Fruit fly (Drosophila melanogaster) whole organism, embryonic: ENCODE data around the gene Stat92E.

Source experiments
- Adf1 ChIP-seq: fragments of 200-800 bp; sonication (Bioruptor generic); IDR thresholded peaks from 2 replicates; pipeline ENCODE4 v1.3.6; 2022; ENCODE audit warnings: missing biosample characterization, missing genetic modification characterization
- BEAF-32 ChIP-seq: fragments of 200-800 bp; sonication (Bioruptor generic); optimal IDR thresholded peaks from 3 replicates; lab custom pipeline; 2017; ENCODE audit warnings: missing biosample characterization, missing genetic modification characterization, mild to moderate bottlenecking, moderate library complexity, missing genetic modification reagents
- Bteb2 ChIP-seq: fragments of 200-800 bp; sonication (Bioruptor generic); optimal IDR thresholded peaks from 2 replicates; lab custom pipeline; 2016; ENCODE audit warnings: missing biosample characterization, missing genetic modification characterization
- CG10959 ChIP-seq: fragments of 200-800 bp; sonication (Bioruptor generic); IDR thresholded peaks from 2 replicates; pipeline ENCODE4 v1.3.6; 2022; ENCODE audit warnings: missing biosample characterization, missing genetic modification characterization
- CG11247 ChIP-seq: fragments of 200-800 bp; sonication (Bioruptor generic); IDR thresholded peaks from 2 replicates; pipeline ENCODE4 v1.3.6; 2022; ENCODE audit warnings: missing biosample characterization, missing genetic modification characterization
- CG13424 ChIP-seq: fragments of 200-800 bp; sonication (Bioruptor generic); optimal IDR thresholded peaks from 2 replicates; lab custom pipeline; 2019; ENCODE audit warnings: missing biosample characterization, mild to moderate bottlenecking, missing genetic modification characterization, moderate library complexity
- CG13624 ChIP-seq: fragments of 200-800 bp; sonication (Bioruptor generic); optimal IDR thresholded peaks from 2 replicates; lab custom pipeline; 2016; ENCODE audit warnings: missing biosample characterization, missing genetic modification characterization
- CG14050 ChIP-seq: fragments of 200-800 bp; sonication (Bioruptor generic); IDR thresholded peaks from 3 replicates; pipeline ENCODE4 v1.3.6; 2022; ENCODE audit warnings: missing biosample characterization, missing genetic modification characterization
- CG15479 ChIP-seq: fragments of 200-800 bp; sonication (Bioruptor generic); optimal IDR thresholded peaks from 3 replicates; lab custom pipeline; 2019; ENCODE audit warnings: missing biosample characterization, mild to moderate bottlenecking, missing genetic modification characterization, moderate library complexity
- CG16779 ChIP-seq: fragments of 200-800 bp; sonication (Bioruptor generic); IDR thresholded peaks from 2 replicates; pipeline ENCODE4 v1.3.6; 2022; ENCODE audit warnings: missing biosample characterization, missing genetic modification characterization
- CG18476 ChIP-seq: fragments of 200-800 bp; sonication (Bioruptor generic); optimal IDR thresholded peaks from 2 replicates; lab custom pipeline; 2016; ENCODE audit warnings: missing biosample characterization, mild to moderate bottlenecking, missing genetic modification characterization
- CG18764 ChIP-seq: fragments of 200-800 bp; sonication (Bioruptor generic); optimal IDR thresholded peaks from 3 replicates; lab custom pipeline; 2016; ENCODE audit warnings: missing biosample characterization, missing genetic modification characterization
- CG34422 ChIP-seq: fragments of 200-800 bp; sonication (Bioruptor generic); IDR thresholded peaks from 3 replicates; pipeline ENCODE4 v1.3.6; 2022; ENCODE audit warnings: missing biosample characterization, missing genetic modification characterization
- CG4404 ChIP-seq: fragments of 200-800 bp; sonication (Bioruptor generic); IDR thresholded peaks from 2 replicates; pipeline ENCODE4 v1.3.6; 2022; ENCODE audit warnings: missing biosample characterization, missing genetic modification characterization
- CG6272 ChIP-seq: fragments of 200-800 bp; sonication (Bioruptor generic); IDR thresholded peaks from 2 replicates; pipeline ENCODE4 v1.3.6; 2022; ENCODE audit warnings: missing biosample characterization, missing genetic modification characterization
- CG6813 ChIP-seq: fragments of 200-800 bp; sonication (Bioruptor generic); optimal IDR thresholded peaks from 2 replicates; lab custom pipeline; 2017; ENCODE audit warnings: missing biosample characterization, missing genetic modification characterization, mild to moderate bottlenecking, moderate library complexity, missing genetic modification reagents
- CG7271 ChIP-seq: fragments of 200-800 bp; sonication (Bioruptor generic); optimal IDR thresholded peaks from 2 replicates; lab custom pipeline; 2018; ENCODE audit warnings: missing biosample characterization, mild to moderate bottlenecking, missing genetic modification characterization, moderate library complexity
- CG8290 ChIP-seq, 3 experiments: fragments of 200-800 bp; sonication (Bioruptor generic); optimal IDR thresholded peaks; 2 replicates each; lab custom pipeline; 2016 to 2019; ENCODE audit warnings: missing biosample characterization in 3 of 3, missing genetic modification characterization in 3 of 3, mild to moderate bottlenecking in 2 of 3, moderate library complexity in 1 of 3
- CG9797 ChIP-seq: fragments of 200-800 bp; sonication (Bioruptor generic); optimal IDR thresholded peaks from 3 replicates; lab custom pipeline; 2018; ENCODE audit warnings: missing biosample characterization, mild to moderate bottlenecking, missing genetic modification characterization
- Ets97D ChIP-seq: fragments of 200-800 bp; sonication (Bioruptor generic); optimal IDR thresholded peaks from 3 replicates; lab custom pipeline; 2016; ENCODE audit warnings: missing biosample characterization, missing genetic modification characterization
- HLH4C ChIP-seq: fragments of 200-800 bp; sonication (Bioruptor generic); IDR thresholded peaks from 3 replicates; pipeline ENCODE4 v1.3.6; 2022; ENCODE audit warnings: missing biosample characterization, missing genetic modification characterization; ENCODE audit not compliant: partially characterized antibody
- HmgD ChIP-seq: fragments of 200-800 bp; sonication (Bioruptor generic); optimal IDR thresholded peaks from 3 replicates; lab custom pipeline; 2016; ENCODE audit warnings: missing biosample characterization, missing genetic modification characterization
- Hmx ChIP-seq: fragments of 200-800 bp; sonication (Bioruptor generic); optimal IDR thresholded peaks from 2 replicates; lab custom pipeline; 2016; ENCODE audit warnings: missing biosample characterization, missing genetic modification characterization
- Hr51 ChIP-seq, 2 experiments: fragments of 200-800 bp; sonication (Bioruptor generic); optimal IDR thresholded peaks; 2 replicates in 1 of 2; 3 replicates in 1 of 2; lab custom pipeline; 2016 to 2018; ENCODE audit warnings: missing biosample characterization in 2 of 2, missing genetic modification characterization in 2 of 2, mild to moderate bottlenecking in 1 of 2, moderate library complexity in 1 of 2
- Lpt ChIP-seq: fragments of >200 bp; optimal IDR thresholded peaks from 2 replicates; lab custom pipeline; 2018; ENCODE audit warnings: missing biosample characterization, missing genetic modification characterization
- MESR4 ChIP-seq: fragments of 200-800 bp; sonication (Bioruptor generic); optimal IDR thresholded peaks from 2 replicates; lab custom pipeline; 2018; ENCODE audit warnings: missing biosample characterization, mild to moderate bottlenecking, missing genetic modification characterization, moderate library complexity
- Opbp ChIP-seq: fragments of 200-800 bp; sonication (Bioruptor generic); IDR thresholded peaks from 3 replicates; pipeline ENCODE4 v1.3.6; 2022; ENCODE audit warnings: missing biosample characterization, missing genetic modification characterization; ENCODE audit not compliant: partially characterized antibody
- Optix ChIP-seq: fragments of 200-800 bp; sonication (Bioruptor generic); IDR thresholded peaks from 3 replicates; pipeline ENCODE4 v1.3.6; 2022; ENCODE audit warnings: missing biosample characterization, missing genetic modification characterization
- ato ChIP-seq: fragments of 200-800 bp; sonication (Bioruptor generic); IDR thresholded peaks from 2 replicates; pipeline ENCODE4 v1.3.6; 2022; ENCODE audit warnings: missing biosample characterization, missing genetic modification characterization; ENCODE audit not compliant: partially characterized antibody
- bigmax ChIP-seq: fragments of 200-800 bp; sonication (Bioruptor generic); optimal IDR thresholded peaks from 2 replicates; lab custom pipeline; 2018; ENCODE audit warnings: missing biosample characterization, mild to moderate bottlenecking, missing genetic modification characterization
- cg ChIP-seq: fragments of 200-800 bp; sonication (Bioruptor generic); optimal IDR thresholded peaks from 3 replicates; lab custom pipeline; 2019; ENCODE audit warnings: missing biosample characterization, mild to moderate bottlenecking, missing genetic modification characterization, moderate library complexity
- dimm ChIP-seq: fragments of 200-800 bp; sonication (Bioruptor generic); IDR thresholded peaks from 2 replicates; pipeline ENCODE4 v1.3.6; 2022; ENCODE audit warnings: missing biosample characterization, missing genetic modification characterization
- fru ChIP-seq: fragments of >200 bp; optimal IDR thresholded peaks from 2 replicates; lab custom pipeline; 2017
- jigr1 ChIP-seq: fragments of 200-800 bp; sonication (Bioruptor generic); IDR thresholded peaks from 3 replicates; pipeline ENCODE4 v1.3.6; 2022; ENCODE audit warnings: missing biosample characterization, missing genetic modification characterization
- lbe ChIP-seq: fragments of 200-800 bp; sonication (Bioruptor generic); optimal IDR thresholded peaks from 2 replicates; lab custom pipeline; 2016; ENCODE audit warnings: missing biosample characterization, mild to moderate bottlenecking, missing genetic modification characterization
- luna ChIP-seq: fragments of 200-800 bp; sonication (Bioruptor generic); optimal IDR thresholded peaks from 2 replicates; lab custom pipeline; 2016; ENCODE audit warnings: missing biosample characterization, missing genetic modification characterization
- pita ChIP-seq: fragments of 200-800 bp; sonication (Bioruptor generic); optimal IDR thresholded peaks from 2 replicates; lab custom pipeline; 2017; ENCODE audit warnings: missing biosample characterization, mild to moderate bottlenecking, missing genetic modification characterization
- prd ChIP-seq, 3 experiments: fragments of >200 bp in 2 of 3; fragments of 200-800 bp in 1 of 3; sonication (Bioruptor generic) in 1 of 3; optimal IDR thresholded peaks in 2 of 3; IDR thresholded peaks in 1 of 3; 2 replicates in 2 of 3; 3 replicates in 1 of 3; pipeline versions ENCODE4 v1.3.6 to Lab custom; 2017 to 2022; ENCODE audit warnings: missing biosample characterization in 1 of 3, missing genetic modification characterization in 1 of 3
- salm ChIP-seq: fragments of 200-800 bp; sonication (Bioruptor generic); optimal IDR thresholded peaks from 2 replicates; lab custom pipeline; 2018; ENCODE audit warnings: missing biosample characterization, mild to moderate bottlenecking, missing genetic modification characterization
- sd ChIP-seq: fragments of 200-800 bp; sonication (Bioruptor generic); optimal IDR thresholded peaks from 3 replicates; lab custom pipeline; 2018; ENCODE audit warnings: missing biosample characterization, mild to moderate bottlenecking, missing genetic modification characterization, moderate library complexity
- slou ChIP-seq: fragments of 200-800 bp; sonication (Bioruptor generic); optimal IDR thresholded peaks from 3 replicates; lab custom pipeline; 2016; ENCODE audit warnings: missing biosample characterization, missing genetic modification characterization
- slp2 ChIP-seq: fragments of 200-800 bp; sonication (Bioruptor generic); optimal IDR thresholded peaks from 2 replicates; lab custom pipeline; 2016; ENCODE audit warnings: missing biosample characterization, missing genetic modification characterization
- sr ChIP-seq: fragments of 200-800 bp; sonication (Bioruptor generic); IDR thresholded peaks from 3 replicates; pipeline ENCODE4 v1.3.6; 2022; ENCODE audit warnings: missing biosample characterization, missing genetic modification characterization
- stc ChIP-seq: fragments of 200-800 bp; sonication (Bioruptor generic); IDR thresholded peaks from 2 replicates; pipeline ENCODE4 v1.3.6; 2022; ENCODE audit warnings: missing biosample characterization, missing genetic modification characterization
- toy ChIP-seq: fragments of 200-800 bp; sonication (Bioruptor generic); IDR thresholded peaks from 2 replicates; pipeline ENCODE4 v1.3.6; 2022; ENCODE audit warnings: missing biosample characterization, missing genetic modification characterization
- ttk ChIP-seq: fragments of 200-800 bp; sonication (Bioruptor generic); IDR thresholded peaks from 2 replicates; pipeline ENCODE4 v2.1.2; 2022; ENCODE audit warnings: missing biosample characterization, missing genetic modification characterization
- twi ChIP-seq: fragments of 200-800 bp; optimal IDR thresholded peaks from 2 replicates; lab custom pipeline; 2019; ENCODE audit warnings: missing biosample characterization, mild to moderate bottlenecking, missing genetic modification characterization, moderate library complexity

Gene Stat92E

DNA sequence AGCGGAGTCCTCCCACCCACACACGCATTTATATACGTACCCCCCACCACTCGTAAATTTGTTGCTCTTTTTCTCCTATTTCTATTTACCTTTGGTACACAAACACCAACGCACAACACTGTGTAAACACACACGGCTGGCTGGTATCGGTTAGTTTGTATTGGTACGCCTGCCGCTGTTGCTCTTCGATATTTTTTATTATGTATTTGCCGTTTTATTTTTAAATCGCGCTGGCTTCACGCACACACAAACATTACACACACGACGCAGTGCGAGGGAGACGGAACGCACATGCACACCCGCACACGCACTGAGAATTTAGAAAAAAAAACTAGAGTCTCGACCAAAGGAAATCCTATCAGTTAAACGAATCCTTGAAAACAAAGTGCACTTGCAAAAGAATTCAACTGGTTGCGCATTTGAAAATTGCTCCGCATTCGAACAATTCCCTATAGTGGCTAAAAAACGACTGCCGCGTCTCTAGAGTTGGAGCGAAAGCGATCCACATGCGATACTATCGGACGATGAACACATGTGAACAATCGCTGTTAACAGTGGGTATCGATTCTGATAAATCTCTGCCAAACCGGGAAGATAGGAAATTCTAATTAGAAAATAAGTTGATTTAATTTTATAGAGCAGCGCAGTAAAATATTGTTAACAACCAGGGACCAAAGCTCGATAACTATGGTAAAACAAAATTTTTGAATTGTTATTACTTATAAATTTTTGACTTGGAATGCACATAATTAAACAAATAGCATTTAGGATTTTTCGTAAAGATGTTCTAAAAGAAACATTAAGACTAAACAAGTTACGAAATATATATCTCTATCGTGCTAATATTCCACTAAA lies 1.3 kb downstream of the Stat92E start (continued):
- TF ChIP-seq CG11247 (GFP tag; lab: Robert Waterston, UW) (peak; percentile 9; the same call in 1 of the 2 replicates), CG8290 (GFP tag; optimal IDR thresholded peaks at IDR 0.05; lab: Kevin White, UChicago) (no peak), CG8290 (tag; optimal IDR thresholded peaks at IDR 0.05; lab: Kevin White, UChicago) (peak; percentile 92 to 96), CG18764 (GFP tag; lab: Kevin White, UChicago) (peak; percentile 49), CG6813 (GFP tag; lab: Kevin White, UChicago) (peak; percentile 96), CG14050 (GFP tag; lab: Robert Waterston, UW) (peak; percentile 22; the same call in 1 of the 3 replicates), Bteb2 (no peak), Optix (no peak), sr (GFP tag; lab: Robert Waterston, UW) (peak; percentile 89), salm (tag; lab: Kevin White, UChicago) (peak; percentile 69), CG6272 (GFP tag; lab: Robert Waterston, UW) (0 out of 2 replicates have a peak, but pooled peaks have one; percentile 32), Hmx (GFP tag; lab: Kevin White, UChicago) (no peak), CG18476 (GFP tag; lab: Kevin White, UChicago) (no peak), BEAF-32 (GFP tag; lab: Kevin White, UChicago) (peak; percentile 95), Hr51 (GFP tag; optimal IDR thresholded peaks at IDR 0.05; lab: Kevin White, UChicago) (peak; percentile 28 to 44), jigr1 (GFP tag; lab: Robert Waterston, UW) (no peak), CG15479 (GFP tag; lab: Kevin White, UChicago) (peak; percentile 95), pita (GFP tag; lab: Kevin White, UChicago) (no peak), dimm (GFP tag; lab: Robert Waterston, UW) (no peak), MESR4 (GFP tag; lab: Kevin White, UChicago) (peak; percentile 54), fru (no peak), CG13624 (peak; percentile 76), Adf1 (GFP tag; lab: Robert Waterston, UW) (peak; percentile 33; the same call in 1 of the 2 replicates), slp2 (GFP tag; lab: Kevin White, UChicago) (peak; percentile 50), ato (GFP tag; lab: Robert Waterston, UW) (peak; percentile 97), CG34422 (GFP tag; lab: Robert Waterston, UW) (peak; percentile 52; the same call in 1 of the 3 replicates), slou (GFP tag; lab: Kevin White, UChicago) (no peak), HmgD (GFP tag; lab: Kevin White, UChicago) (peak; percentile 66), CG4404 (no peak), twi (tag; lab: Kevin White, UChicago) (peak; percentile 91), CG16779 (no peak), lbe (peak; percentile 62), CG10959 (GFP tag; lab: Robert Waterston, UW) (no peak; the same call in 1 of the 2 replicates)

DNA sequence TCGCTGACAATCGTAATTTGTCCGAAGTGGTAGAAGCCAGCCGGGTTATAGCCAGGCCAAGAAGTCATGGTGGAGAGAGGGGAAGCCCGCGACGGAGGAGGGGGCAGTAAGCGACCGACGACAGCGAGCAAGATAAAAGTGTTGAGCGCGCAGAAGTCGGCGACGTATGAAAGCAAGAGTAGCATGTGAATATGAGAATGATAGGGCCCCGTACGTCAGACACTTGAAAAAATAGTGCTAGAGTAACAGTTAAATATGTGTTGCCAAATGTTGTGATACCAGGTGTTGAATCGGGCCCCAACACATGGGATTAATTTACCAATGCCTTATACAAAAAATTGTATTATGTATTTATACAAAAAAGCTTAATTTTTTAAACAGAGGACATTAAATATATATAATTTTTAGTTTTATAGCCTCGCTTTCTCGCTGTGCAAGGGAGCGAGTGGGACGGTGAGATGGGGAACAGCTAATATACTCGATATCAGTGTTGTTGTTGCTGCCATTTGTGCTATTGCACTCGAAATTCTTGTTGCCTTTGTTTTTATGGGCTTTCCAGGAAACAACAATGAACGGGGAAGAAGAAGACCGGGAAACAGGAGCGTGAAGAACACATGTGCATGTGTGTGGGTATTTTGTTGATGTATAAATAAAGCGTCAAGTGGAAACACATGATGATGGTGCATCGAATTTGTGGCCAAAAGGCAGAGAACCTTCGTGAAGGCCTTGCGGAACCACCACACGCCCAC lies 2.1 kb downstream of the Stat92E start:
- TF ChIP-seq HLH4C (GFP tag; lab: Robert Waterston, UW) (no peak), bigmax (GFP tag; lab: Kevin White, UChicago) (no peak), ttk (GFP tag; lab: Robert Waterston, UW) (peak; percentile 77), CG9797 (no peak), stc (GFP tag; lab: Robert Waterston, UW) (peak; percentile 77), luna (GFP tag; lab: Kevin White, UChicago) (no peak), CG13424 (tag; lab: Kevin White, UChicago) (peak; percentile 90), cg (no peak), Ets97D (GFP tag; lab: Kevin White, UChicago) (peak; percentile 8), CG7271 (tag; lab: Kevin White, UChicago) (no peak), prd (optimal IDR thresholded peaks at IDR 0.05; lab: Kevin White, UChicago) (no peak), prd (GFP tag; IDR thresholded peaks at IDR 0.05; lab: Robert Waterston, UW) (peak; percentile 87), toy (peak; percentile 69; the same call in 1 of the 2 replicates), sd (tag; lab: Kevin White, UChicago) (peak; percentile 60), Lpt (GFP tag; lab: Kevin White, UChicago) (no peak), Opbp (GFP tag; lab: Robert Waterston, UW) (no peak)
